Worm (Caenorhabditis elegans): Measurements from ENCODE around the gene Y82E9BL.6.

Gene Y82E9BL.6

ce11 chrIII:1345694-1346093 lies at the start of gene Y82E9BL.6:
Gene Y82E9BL.6, minus strand, starts transcription at chrIII:1345794.
- no peak for TF ChIP-seq elt-1 (tag; optimal IDR thresholded peaks at IDR 0.05)
- no peak for TF ChIP-seq nhr-23 (tag; optimal IDR thresholded peaks at IDR 0.05)
- no peak for TF ChIP-seq ceh-16 (tag; optimal IDR thresholded peaks at IDR 0.05)
- TF ChIP-seq ceh-28 (tag; optimal IDR thresholded peaks at IDR 0.05), result no peak
- no peak for TF ChIP-seq sea-2 (GFP tag; optimal IDR thresholded peaks at IDR 0.05)
- no peak for TF ChIP-seq ceh-82 (tag; optimal IDR thresholded peaks at IDR 0.05)
- no peak for TF ChIP-seq tbx-2 (tag; optimal IDR thresholded peaks at IDR 0.05)
- TF ChIP-seq pha-4 (tag; optimal IDR thresholded peaks at IDR 0.05), result no peak
- TF ChIP-seq snpc-4 (tag; optimal IDR thresholded peaks at IDR 0.05), result no peak
- TF ChIP-seq R02D3.7 (tag; optimal IDR thresholded peaks at IDR 0.05), result no peak
- TF ChIP-seq aly-2 (tag; optimal IDR thresholded peaks at IDR 0.05), result no peak
- TF ChIP-seq zag-1 (tag; optimal IDR thresholded peaks at IDR 0.05), result no peak
- no peak for TF ChIP-seq unc-62 (GFP tag; optimal IDR thresholded peaks at IDR 0.05)
- no peak for TF ChIP-seq lsy-12 (tag; optimal IDR thresholded peaks at IDR 0.05)
- TF ChIP-seq nhr-237 (tag; optimal IDR thresholded peaks at IDR 0.05), result no peak
- TF ChIP-seq nhr-77 (tag; optimal IDR thresholded peaks at IDR 0.05), result no peak
- no peak for TF ChIP-seq hmg-11 (tag; optimal IDR thresholded peaks at IDR 0.05)
- no peak for TF ChIP-seq ZK546.5 (tag; optimal IDR thresholded peaks at IDR 0.05)

ce11 chrIII:1395355-1395754 lies 49.8 kb upstream of the Y82E9BL.6 start:
- TF ChIP-seq pqm-1 (tag; optimal IDR thresholded peaks at IDR 0.05) (peak; percentile 30), elt-2 (tag; optimal IDR thresholded peaks at IDR 0.05) (peak; percentile 68), hmg-11 (tag; optimal IDR thresholded peaks at IDR 0.05) (no peak), ceh-82 (tag; optimal IDR thresholded peaks at IDR 0.05) (no peak), tbx-2 (tag; optimal IDR thresholded peaks at IDR 0.05) (no peak), ceh-28 (tag; optimal IDR thresholded peaks at IDR 0.05) (no peak), egl-27 (tag; optimal IDR thresholded peaks at IDR 0.05) (no peak), fkh-2 (tag; optimal IDR thresholded peaks at IDR 0.05) (no peak), lsy-12 (tag; optimal IDR thresholded peaks at IDR 0.05) (no peak), ceh-9 (tag; optimal IDR thresholded peaks at IDR 0.05) (no peak), skn-1 (tag; optimal IDR thresholded peaks at IDR 0.05) (no peak), nhr-237 (tag; optimal IDR thresholded peaks at IDR 0.05) (no peak), zag-1 (tag; optimal IDR thresholded peaks at IDR 0.05) (no peak), nhr-11 (tag; optimal IDR thresholded peaks at IDR 0.05) (no peak), mdl-1 (tag; optimal IDR thresholded peaks at IDR 0.05) (no peak), ztf-4 (tag; optimal IDR thresholded peaks at IDR 0.05) (no peak), unc-39 (tag; optimal IDR thresholded peaks at IDR 0.05) (no peak), unc-62 (GFP tag; optimal IDR thresholded peaks at IDR 0.05) (no peak), aly-2 (tag; optimal IDR thresholded peaks at IDR 0.05) (no peak), nfya-1 (tag; optimal IDR thresholded peaks at IDR 0.05; ENCODE audit: insufficient read depth) (no peak), lin-15B (tag; optimal IDR thresholded peaks at IDR 0.05) (no peak), pha-4 (tag; optimal IDR thresholded peaks at IDR 0.05) (peak; percentile 17), daf-12 (tag; optimal IDR thresholded peaks at IDR 0.05) (no peak), lin-39 (tag; optimal IDR thresholded peaks at IDR 0.05) (no peak), snpc-4 (tag; optimal IDR thresholded peaks at IDR 0.05) (no peak), ama-1 (optimal IDR thresholded peaks at IDR 0.05) (no peak)

ce11 chrIII:1392763-1393162 lies 47.2 kb upstream of the Y82E9BL.6 start:
- TF ChIP-seq fkh-10 (GFP tag; optimal IDR thresholded peaks at IDR 0.05) (no peak), nfya-1 (tag; optimal IDR thresholded peaks at IDR 0.05; ENCODE audit: insufficient read depth) (peak; percentile 10), pha-4 (tag; optimal IDR thresholded peaks at IDR 0.05) (peak; percentile 29), fos-1 (tag; optimal IDR thresholded peaks at IDR 0.05) (no peak), jun-1 (tag; optimal IDR thresholded peaks at IDR 0.05) (peak; percentile 88), pqm-1 (tag; optimal IDR thresholded peaks at IDR 0.05) (peak; percentile 85), lsy-12 (tag; optimal IDR thresholded peaks at IDR 0.05) (no peak), elt-2 (tag; optimal IDR thresholded peaks at IDR 0.05) (peak; percentile 98), unc-39 (tag; optimal IDR thresholded peaks at IDR 0.05) (no peak)

ce11 chrIII:1391752-1392151 lies 46.2 kb upstream of the Y82E9BL.6 start, which contains the start of gene pals-17:
Gene pals-17, minus strand, starts transcription at chrIII:1391852.
- TF ChIP-seq elt-2 (tag; optimal IDR thresholded peaks at IDR 0.05) (no peak), lin-39 (tag; optimal IDR thresholded peaks at IDR 0.05) (no peak), egl-27 (tag; optimal IDR thresholded peaks at IDR 0.05) (no peak), skn-1 (tag; optimal IDR thresholded peaks at IDR 0.05) (no peak), tbx-2 (tag; optimal IDR thresholded peaks at IDR 0.05) (no peak), mml-1 (tag; optimal IDR thresholded peaks at IDR 0.05) (no peak), jun-1 (tag; optimal IDR thresholded peaks at IDR 0.05) (no peak), daf-12 (tag; optimal IDR thresholded peaks at IDR 0.05) (no peak), ceh-16 (tag; optimal IDR thresholded peaks at IDR 0.05) (no peak), nhr-28 (tag; optimal IDR thresholded peaks at IDR 0.05) (no peak), nhr-77 (tag; optimal IDR thresholded peaks at IDR 0.05) (no peak), ztf-4 (tag; optimal IDR thresholded peaks at IDR 0.05) (no peak), lin-15B (tag; optimal IDR thresholded peaks at IDR 0.05) (no peak), nhr-23 (tag; optimal IDR thresholded peaks at IDR 0.05) (no peak), nhr-67 (tag; optimal IDR thresholded peaks at IDR 0.05) (no peak)

All from whole organism, L3 larva.